Worm (Caenorhabditis elegans) whole organism, late embryonic: Measurements from ENCODE around the gene gst-13.

ENCODE experiments used
- K02D7.2 ChIP-seq: sonication (generic microtip); optimal IDR thresholded peaks from 2 replicates; lab custom pipeline; 2017; ENCODE audit warnings: mild to moderate bottlenecking, missing genetic modification characterization, missing compliant biosample characterization
- T23F11.4 ChIP-seq: fragments of 200-800 bp; sonication (Bioruptor generic); optimal IDR thresholded peaks from 2 replicates; lab custom pipeline; 2018; ENCODE audit warnings: mild to moderate bottlenecking, missing genetic modification characterization, missing compliant biosample characterization
- ceh-19 ChIP-seq: fragments of 200-800 bp; sonication (Bioruptor generic); optimal IDR thresholded peaks from 2 replicates; lab custom pipeline; 2018; ENCODE audit warnings: mild to moderate bottlenecking, missing genetic modification characterization, missing compliant biosample characterization
- ceh-24 ChIP-seq: sonication (generic microtip); optimal IDR thresholded peaks from 2 replicates; lab custom pipeline; 2016; ENCODE audit warnings: mild to moderate bottlenecking, missing genetic modification characterization, missing compliant biosample characterization
- ceh-30 ChIP-seq: fragments of 150-350 bp; optimal IDR thresholded peaks from 2 replicates; lab custom pipeline; 2014; ENCODE audit warnings: missing biosample characterization, missing genetic modification characterization
- ceh-45 ChIP-seq: fragments of 200-800 bp; sonication (Bioruptor generic); IDR thresholded peaks from 2 replicates; pipeline ENCODE4 v1.3.6; 2022; ENCODE audit warnings: missing genetic modification reagents, missing genetic modification characterization, missing compliant biosample characterization
- che-1 ChIP-seq: sonication (generic microtip); optimal IDR thresholded peaks from 2 replicates; lab custom pipeline; 2016; ENCODE audit warnings: mild to moderate bottlenecking, missing genetic modification characterization, missing compliant biosample characterization
- elt-4 ChIP-seq: sonication (generic microtip); optimal IDR thresholded peaks from 2 replicates; lab custom pipeline; 2016; ENCODE audit warnings: missing genetic modification characterization, missing compliant biosample characterization
- ets-4 ChIP-seq: sonication (generic microtip); optimal IDR thresholded peaks from 2 replicates; lab custom pipeline; 2016; ENCODE audit warnings: missing genetic modification characterization, missing compliant biosample characterization
- eyg-1 ChIP-seq: sonication (generic microtip); optimal IDR thresholded peaks from 2 replicates; lab custom pipeline; 2016; ENCODE audit warnings: missing genotype, missing genetic modification characterization, missing compliant biosample characterization
- gmeb-2 ChIP-seq: sonication (generic microtip); optimal IDR thresholded peaks from 2 replicates; lab custom pipeline; 2016; ENCODE audit warnings: missing genetic modification characterization, inconsistent platforms, missing compliant biosample characterization
- hlh-13 ChIP-seq: fragments of 200-800 bp; sonication (Bioruptor generic); optimal IDR thresholded peaks from 2 replicates; lab custom pipeline; 2018; ENCODE audit warnings: mild to moderate bottlenecking, missing genetic modification characterization, missing compliant biosample characterization
- hlh-15 ChIP-seq: sonication (generic microtip); optimal IDR thresholded peaks from 2 replicates; lab custom pipeline; 2016; ENCODE audit warnings: missing genetic modification characterization, missing compliant biosample characterization
- hlh-6 ChIP-seq: sonication (generic microtip); optimal IDR thresholded peaks from 2 replicates; lab custom pipeline; 2016; ENCODE audit warnings: missing genotype, missing genetic modification characterization, missing compliant biosample characterization
- hlh-8 ChIP-seq: sonication (generic microtip); optimal IDR thresholded peaks from 2 replicates; lab custom pipeline; 2016; ENCODE audit warnings: missing genotype, missing genetic modification characterization, missing compliant biosample characterization
- lim-6 ChIP-seq: sonication (generic microtip); optimal IDR thresholded peaks from 2 replicates; lab custom pipeline; 2016; ENCODE audit warnings: missing genetic modification characterization, missing compliant biosample characterization
- lin-11 ChIP-seq: fragments of 200-800 bp; sonication (Bioruptor generic); optimal IDR thresholded peaks from 2 replicates; lab custom pipeline; 2018; ENCODE audit warnings: mild to moderate bottlenecking, missing genetic modification characterization, missing compliant biosample characterization
- madf-2 ChIP-seq: sonication (generic microtip); optimal IDR thresholded peaks from 2 replicates; lab custom pipeline; 2017; ENCODE audit warnings: missing genetic modification characterization, missing compliant biosample characterization
- mec-3 ChIP-seq: sonication (generic microtip); optimal IDR thresholded peaks from 2 replicates; lab custom pipeline; 2016; ENCODE audit warnings: borderline replicate concordance, missing genetic modification characterization, missing compliant biosample characterization
- nfya-1 ChIP-seq: sonication (generic microtip); optimal IDR thresholded peaks from 2 replicates; lab custom pipeline; 2017; ENCODE audit warnings: missing genetic modification characterization, mild to moderate bottlenecking, missing compliant biosample characterization, antibody characterized with exemption, moderate library complexity
- npax-4 ChIP-seq: sonication (generic microtip); optimal IDR thresholded peaks from 2 replicates; lab custom pipeline; 2016; ENCODE audit warnings: missing genetic modification characterization, missing compliant biosample characterization
- pag-3 ChIP-seq: sonication (generic microtip); optimal IDR thresholded peaks from 2 replicates; lab custom pipeline; 2016; ENCODE audit warnings: missing compliant biosample characterization, missing genetic modification characterization, borderline replicate concordance
- pat-9 ChIP-seq: fragments of 200-800 bp; sonication (Bioruptor generic); optimal IDR thresholded peaks from 2 replicates; lab custom pipeline; 2018; ENCODE audit warnings: mild to moderate bottlenecking, missing genetic modification characterization, moderate library complexity, missing compliant biosample characterization
- pha-2 ChIP-seq: sonication (generic microtip); optimal IDR thresholded peaks from 2 replicates; lab custom pipeline; 2017; ENCODE audit warnings: mild to moderate bottlenecking, missing genetic modification characterization, missing compliant biosample characterization
- pha-4 ChIP-seq: fragments of 150-350 bp; optimal IDR thresholded peaks from 2 replicates; lab custom pipeline; 2018; ENCODE audit warnings: missing biosample characterization, missing genetic modification reagents, missing genetic modification characterization
- ref-2 ChIP-seq: sonication (generic microtip); optimal IDR thresholded peaks from 2 replicates; lab custom pipeline; 2016; ENCODE audit warnings: missing genetic modification characterization, missing compliant biosample characterization
- sdc-2 ChIP-seq: sonication (generic microtip); optimal IDR thresholded peaks from 2 replicates; lab custom pipeline; 2016; ENCODE audit warnings: missing genotype, missing genetic modification characterization, missing compliant biosample characterization
- sox-2 ChIP-seq: fragments of 200-800 bp; sonication (Bioruptor generic); IDR thresholded peaks from 2 replicates; pipeline ENCODE4 v1.3.6; 2022; ENCODE audit warnings: missing genetic modification reagents, missing genetic modification characterization, missing compliant biosample characterization
- sox-4 ChIP-seq: sonication (generic microtip); optimal IDR thresholded peaks from 2 replicates; lab custom pipeline; 2017; ENCODE audit warnings: mild to moderate bottlenecking, missing genetic modification characterization, inconsistent platforms, missing compliant biosample characterization
- syd-9 ChIP-seq: sonication (generic microtip); optimal IDR thresholded peaks from 2 replicates; lab custom pipeline; 2016; ENCODE audit warnings: mild to moderate bottlenecking, missing genetic modification characterization, moderate library complexity, missing compliant biosample characterization
- unc-3 ChIP-seq, 2 experiments: fragments of 200-800 bp in 1 of 2; sonication (Bioruptor generic) in 1 of 2; sonication (generic microtip) in 1 of 2; conservative IDR thresholded peaks in 1 of 2; optimal IDR thresholded peaks in 1 of 2; 2 replicates each; pipeline versions ENCODE4 v1.3.6 to Lab custom; 2016 to 2022; ENCODE audit warnings: missing compliant biosample characterization in 2 of 2, missing genetic modification characterization in 2 of 2, missing genetic modification reagents in 1 of 2
- unc-55 ChIP-seq: sonication (generic microtip); optimal IDR thresholded peaks from 2 replicates; lab custom pipeline; 2017; ENCODE audit warnings: missing biosample characterization, missing genetic modification reagents, missing genetic modification characterization
- ztf-16 ChIP-seq: sonication (generic microtip); optimal IDR thresholded peaks from 2 replicates; lab custom pipeline; 2017; ENCODE audit warnings: missing genetic modification characterization, missing compliant biosample characterization

The gst-13 gene

ce11 chrII:9237719-9238118 is 6.5 kb downstream of the gst-13 start (continued):
- no peak for TF ChIP-seq sox-2 (GFP tag; lab: Robert Waterston, UW)

ce11 chrII:9241610-9242009 is 10.4 kb downstream of the gst-13 start:
- no peak for TF ChIP-seq eyg-1 (tag; lab: Kevin White, UChicago)
- no peak for TF ChIP-seq gmeb-2 (tag; lab: Kevin White, UChicago)
- no peak for TF ChIP-seq ceh-24 (tag; lab: Kevin White, UChicago)
- TF ChIP-seq pha-4: no peak
- no peak for TF ChIP-seq lin-11
- no peak for TF ChIP-seq pha-2 (tag; lab: Kevin White, UChicago)
- TF ChIP-seq lim-6 (tag; lab: Kevin White, UChicago): no peak
- no peak for TF ChIP-seq ets-4 (tag; lab: Kevin White, UChicago)

- no peak for TF ChIP-seq sox-4 (tag; lab: Kevin White, UChicago)
- no peak for TF ChIP-seq pha-2 (tag; lab: Kevin White, UChicago)
- TF ChIP-seq hlh-15 (tag; lab: Kevin White, UChicago): no peak
- TF ChIP-seq ceh-24 (tag; lab: Kevin White, UChicago): no peak
- no peak for TF ChIP-seq hlh-6 (tag; lab: Kevin White, UChicago)
- no peak for TF ChIP-seq pat-9
- no peak for TF ChIP-seq T23F11.4
- TF ChIP-seq pag-3 (tag; lab: Kevin White, UChicago): no peak
- TF ChIP-seq hlh-13 (GFP tag; lab: Kevin White, UChicago): no peak
- no peak for TF ChIP-seq mec-3 (tag; lab: Kevin White, UChicago)
- no peak for TF ChIP-seq che-1 (tag; lab: Kevin White, UChicago)
- no peak for TF ChIP-seq syd-9
- no peak for TF ChIP-seq npax-4 (tag; lab: Kevin White, UChicago)
- no peak for TF ChIP-seq ref-2
- TF ChIP-seq, all 69 proteins: peak for 0
These were observed 11.5 kb downstream of the gst-13 start for ce11 chrII:9242804-9243203.

- no peak for TF ChIP-seq K02D7.2
- TF ChIP-seq mec-3 (tag; lab: Kevin White, UChicago): no peak
- no peak for TF ChIP-seq ceh-30 (tag; lab: Kevin White, UChicago)
- TF ChIP-seq ceh-45 (GFP tag; lab: Robert Waterston, UW): no peak
- TF ChIP-seq sox-4 (tag; lab: Kevin White, UChicago): no peak
These were observed 15.4 kb downstream of the gst-13 start, which contains the start of gene T26C5.5 for ce11 chrII:9246648-9247047. Gene T26C5.5, minus strand, starts transcription at chrII:9246748.

- TF ChIP-seq sdc-2 (tag; lab: Kevin White, UChicago) (no peak), ztf-16 (tag; lab: Kevin White, UChicago) (no peak), ceh-45 (GFP tag; lab: Robert Waterston, UW) (no peak), lin-11 (no peak), ets-4 (tag; lab: Kevin White, UChicago) (no peak)
These were observed 19.2 kb downstream of the gst-13 start, which contains the start of gene T26C5.4 for ce11 chrII:9250422-9250821. Gene T26C5.4, minus strand, starts transcription at chrII:9250522.

ce11 chrII:9251529-9251928 is 20.3 kb downstream of the gst-13 start:
- TF ChIP-seq lim-6 (tag; lab: Kevin White, UChicago): no peak
- no peak for TF ChIP-seq elt-4 (tag; lab: Kevin White, UChicago)
- TF ChIP-seq madf-2 (tag; lab: Kevin White, UChicago): no peak
- no peak for TF ChIP-seq unc-55 (GFP tag; lab: Kevin White, UChicago)
- no peak for TF ChIP-seq pha-4
- no peak for TF ChIP-seq nfya-1
- no peak for TF ChIP-seq ceh-19 (GFP tag; lab: Kevin White, UChicago)
- no peak for TF ChIP-seq ets-4 (tag; lab: Kevin White, UChicago)
- no peak for TF ChIP-seq hlh-8 (tag; lab: Kevin White, UChicago)
- TF ChIP-seq sdc-2 (tag; lab: Kevin White, UChicago): no peak
- no peak for TF ChIP-seq unc-3 (GFP tag; conservative IDR thresholded peaks at IDR 0.05; lab: Robert Waterston, UW)
- no peak for TF ChIP-seq unc-3 (tag; optimal IDR thresholded peaks at IDR 0.05; lab: Kevin White, UChicago)
